Worm (Caenorhabditis elegans) whole organism, early embryonic: ENCODE results near the gene F12A10.6.
"Not testable (repeated sequence)": the region's sequence is repeated elsewhere in the genome, so short reads cannot be mapped to it uniquely, and the experiment has no call there.

Source experiments
- B0310.2 ChIP-seq: sonication (generic microtip); optimal IDR thresholded peaks from 2 replicates; lab custom pipeline; 2016; ENCODE audit warnings: mild to moderate bottlenecking, missing genetic modification characterization, missing compliant biosample characterization
- F13C5.2 ChIP-seq: sonication (generic microtip); optimal IDR thresholded peaks from 2 replicates; lab custom pipeline; 2017; ENCODE audit warnings: mild to moderate bottlenecking, missing genetic modification characterization, inconsistent platforms, missing compliant biosample characterization
- aly-1 ChIP-seq: sonication (generic microtip); optimal IDR thresholded peaks from 2 replicates; lab custom pipeline; 2016; ENCODE audit warnings: missing genetic modification characterization, missing compliant biosample characterization
- ama-1 ChIP-seq: fragments of 150-350 bp; optimal IDR thresholded peaks from 2 replicates; lab custom pipeline; 2014
- ceh-13 ChIP-seq: fragments of 200-800 bp; sonication (Bioruptor generic); optimal IDR thresholded peaks from 2 replicates; lab custom pipeline; 2018; ENCODE audit warnings: mild to moderate bottlenecking, missing genetic modification characterization, missing compliant biosample characterization
- ceh-36 ChIP-seq: sonication (generic microtip); optimal IDR thresholded peaks from 2 replicates; lab custom pipeline; 2016; ENCODE audit warnings: missing genetic modification characterization, inconsistent platforms, missing compliant biosample characterization
- ets-7 ChIP-seq: sonication (generic microtip); optimal IDR thresholded peaks from 2 replicates; lab custom pipeline; 2016; ENCODE audit warnings: missing genotype, missing genetic modification characterization, missing compliant biosample characterization
- flt-1 ChIP-seq: fragments of 200-800 bp; sonication (Bioruptor generic); IDR thresholded peaks from 2 replicates; pipeline ENCODE4 v1.3.6; 2022; ENCODE audit warnings: missing genetic modification characterization, missing compliant biosample characterization
- hmbx-1 ChIP-seq: sonication (generic microtip); optimal IDR thresholded peaks from 2 replicates; lab custom pipeline; 2016; ENCODE audit warnings: mild to moderate bottlenecking, missing genetic modification characterization, missing compliant biosample characterization
- hmg-4 ChIP-seq: fragments of 200-800 bp; sonication (Bioruptor generic); optimal IDR thresholded peaks from 2 replicates; lab custom pipeline; 2018; ENCODE audit warnings: mild to moderate bottlenecking, missing genetic modification characterization, missing compliant biosample characterization
- hnd-1 ChIP-seq: sonication (generic microtip); optimal IDR thresholded peaks from 2 replicates; lab custom pipeline; 2016; ENCODE audit warnings: missing genetic modification characterization, missing compliant biosample characterization
- pes-1 ChIP-seq: fragments of 200-800 bp; sonication (Bioruptor generic); IDR thresholded peaks from 2 replicates; pipeline ENCODE4 v1.3.6; 2022; ENCODE audit warnings: missing genetic modification reagents, missing genetic modification characterization, missing compliant biosample characterization
- scrt-1 ChIP-seq: fragments of 200-800 bp; sonication (Bioruptor generic); IDR thresholded peaks from 2 replicates; pipeline ENCODE4 v1.3.6; 2022; ENCODE audit warnings: missing genetic modification characterization, missing compliant biosample characterization
- sea-1 ChIP-seq: fragments of 200-800 bp; sonication (Bioruptor generic); conservative IDR thresholded peaks from 2 replicates; pipeline ENCODE4 v1.3.6; 2022; ENCODE audit warnings: missing genetic modification characterization, missing compliant biosample characterization
- tbx-11 ChIP-seq: fragments of 200-800 bp; sonication (Bioruptor generic); IDR thresholded peaks from 2 replicates; pipeline ENCODE4 v1.3.6; 2022; ENCODE audit warnings: missing genetic modification characterization, missing compliant biosample characterization
- tbx-37 ChIP-seq: fragments of 200-800 bp; sonication (Bioruptor generic); conservative IDR thresholded peaks from 2 replicates; pipeline ENCODE4 v1.3.6; 2022; ENCODE audit warnings: missing genetic modification reagents, missing genetic modification characterization, missing compliant biosample characterization
- tra-4 ChIP-seq: sonication (generic microtip); optimal IDR thresholded peaks from 2 replicates; lab custom pipeline; 2017; ENCODE audit warnings: missing genetic modification characterization, missing compliant biosample characterization

F12A10.6 gene

ce11 chrII:5534939-5535338 is 40.6 kb upstream of the F12A10.6 start, which contains the start of gene hlh-25:
Gene hlh-25, plus strand, starts transcription at chrII:5535239.
- not testable (repeated sequence) for TF ChIP-seq hmg-4; pes-1 (GFP tag; lab: Robert Waterston, UW); tbx-11 (GFP tag; lab: Robert Waterston, UW)

- no peak for TF ChIP-seq ceh-36
- no peak for TF ChIP-seq ceh-13 (GFP tag; lab: Kevin White, UChicago)
- TF ChIP-seq flt-1 (GFP tag; lab: Robert Waterston, UW), result no peak
- no peak for TF ChIP-seq hmbx-1 (tag; lab: Kevin White, UChicago)
- no peak for TF ChIP-seq scrt-1 (GFP tag; lab: Robert Waterston, UW)
- TF ChIP-seq sea-1 (GFP tag; lab: Robert Waterston, UW), result no peak
- TF ChIP-seq tbx-37, result no peak
- no peak for TF ChIP-seq pes-1 (GFP tag; lab: Robert Waterston, UW)
- no peak for TF ChIP-seq ets-7 (tag; lab: Kevin White, UChicago)
These were observed 39.3 kb upstream of the F12A10.6 start, which contains the start of gene hlh-26 for ce11 chrII:5533642-5534041. Gene hlh-26, minus strand, starts transcription at chrII:5533742.

ce11 chrII:5531855-5532328 is 37.6 kb upstream of the F12A10.6 start, which contains the start of gene C17C3.9:
Gene C17C3.9, minus strand, starts transcription at chrII:5532278.
- TF ChIP-seq ceh-36 (no peak), hmbx-1 (tag; lab: Kevin White, UChicago) (no peak), ama-1 (lab: Kevin White, UChicago) (no peak), ets-7 (tag; lab: Kevin White, UChicago) (no peak), aly-1 (tag; lab: Kevin White, UChicago) (no peak), B0310.2 (tag; lab: Kevin White, UChicago) (no peak), tbx-11 (GFP tag; lab: Robert Waterston, UW) (no peak), flt-1 (GFP tag; lab: Robert Waterston, UW) (no peak), hnd-1 (tag; lab: Kevin White, UChicago) (no peak), ceh-13 (GFP tag; lab: Kevin White, UChicago) (no peak), hmg-4 (no peak)

ce11 chrII:5527841-5528240 is 33.5 kb upstream of the F12A10.6 start, which contains the start of gene ZK177.1:
Gene ZK177.1, plus strand, starts transcription at chrII:5528141.
- TF ChIP-seq ama-1 (lab: Kevin White, UChicago), result no peak
- TF ChIP-seq hmg-4, result no peak
- TF ChIP-seq tra-4 (tag; lab: Kevin White, UChicago), result no peak
- TF ChIP-seq hnd-1 (tag; lab: Kevin White, UChicago), result no peak
- TF ChIP-seq ceh-13 (GFP tag; lab: Kevin White, UChicago), result no peak
- no peak for TF ChIP-seq pes-1 (GFP tag; lab: Robert Waterston, UW)
- TF ChIP-seq hmbx-1 (tag; lab: Kevin White, UChicago), result no peak
- TF ChIP-seq ceh-36, result no peak
- TF ChIP-seq sea-1 (GFP tag; lab: Robert Waterston, UW), result no peak
- no peak for TF ChIP-seq scrt-1 (GFP tag; lab: Robert Waterston, UW)
- TF ChIP-seq tbx-11 (GFP tag; lab: Robert Waterston, UW), result no peak
- no peak for TF ChIP-seq B0310.2 (tag; lab: Kevin White, UChicago)
- TF ChIP-seq aly-1 (tag; lab: Kevin White, UChicago), result no peak
- no peak for TF ChIP-seq F13C5.2 (tag; lab: Kevin White, UChicago)

ce11 chrII:5525297-5525696 is 31.0 kb upstream of the F12A10.6 start, which contains the start of gene tbx-35:
Gene tbx-35, minus strand, starts transcription at chrII:5525397.
- TF ChIP-seq hmbx-1 (tag; lab: Kevin White, UChicago) (no peak), sea-1 (GFP tag; lab: Robert Waterston, UW) (no peak), pes-1 (GFP tag; lab: Robert Waterston, UW) (no peak), ceh-36 (no peak), aly-1 (tag; lab: Kevin White, UChicago) (no peak), tbx-11 (GFP tag; lab: Robert Waterston, UW) (no peak), ama-1 (lab: Kevin White, UChicago) (no peak), tbx-37 (no peak), F13C5.2 (tag; lab: Kevin White, UChicago) (no peak), ets-7 (tag; lab: Kevin White, UChicago) (no peak), B0310.2 (tag; lab: Kevin White, UChicago) (no peak)

- TF ChIP-seq B0310.2 (tag; lab: Kevin White, UChicago), result no peak
- no peak for TF ChIP-seq ets-7 (tag; lab: Kevin White, UChicago)
- TF ChIP-seq hmg-4, result no peak
- no peak for TF ChIP-seq tbx-37
These were observed 28.3 kb upstream of the F12A10.6 start, which contains the start of gene ZK177.11 for ce11 chrII:5522637-5523036. Gene ZK177.11, plus strand, starts transcription at chrII:5522937.

ce11 chrII:5521411-5521810 is 27.1 kb upstream of the F12A10.6 start, which contains the start of gene ZK177.12:
Gene ZK177.12, plus strand, starts transcription at chrII:5521711.
- TF ChIP-seq tbx-37, result no peak

- no peak for TF ChIP-seq ama-1 (lab: Kevin White, UChicago)
- no peak for TF ChIP-seq tbx-37
- no peak for TF ChIP-seq B0310.2 (tag; lab: Kevin White, UChicago)
- TF ChIP-seq tra-4 (tag; lab: Kevin White, UChicago), result no peak
- TF ChIP-seq pes-1 (GFP tag; lab: Robert Waterston, UW), result no peak
- TF ChIP-seq scrt-1 (GFP tag; lab: Robert Waterston, UW), result no peak
- no peak for TF ChIP-seq sea-1 (GFP tag; lab: Robert Waterston, UW)
- TF ChIP-seq ets-7 (tag; lab: Kevin White, UChicago), result no peak
- no peak for TF ChIP-seq hnd-1 (tag; lab: Kevin White, UChicago)
- TF ChIP-seq flt-1 (GFP tag; lab: Robert Waterston, UW), result no peak
- no peak for TF ChIP-seq F13C5.2 (tag; lab: Kevin White, UChicago)
- no peak for TF ChIP-seq hmbx-1 (tag; lab: Kevin White, UChicago)
- TF ChIP-seq ceh-36, result no peak
- no peak for TF ChIP-seq hmg-4
These were observed 24.6 kb upstream of the F12A10.6 start, which contains the start of gene ZK177.2 for ce11 chrII:5518910-5519309. Gene ZK177.2, plus strand, starts transcription at chrII:5519210.
